Fruit fly (Drosophila melanogaster) whole organism, prepupa: ENCODE data around the gene Rev1.

Experiments used
- CG11294 ChIP-seq: fragments of 200-800 bp; sonication (Bioruptor generic); IDR thresholded peaks from 2 replicates; pipeline ENCODE4 v1.3.6; 2022; ENCODE audit warnings: missing biosample characterization, missing genetic modification characterization
- CG16779 ChIP-seq: fragments of 200-800 bp; sonication (Bioruptor generic); optimal IDR thresholded peaks from 3 replicates; lab custom pipeline; 2017; ENCODE audit warnings: missing biosample characterization, mild to moderate bottlenecking, missing genetic modification characterization
- CG31627 ChIP-seq: fragments of 200-800 bp; sonication (Bioruptor generic); optimal IDR thresholded peaks from 3 replicates; lab custom pipeline; 2016; ENCODE audit warnings: missing biosample characterization, missing genetic modification characterization
- CG6163 ChIP-seq: fragments of 200-800 bp; sonication (Bioruptor generic); IDR thresholded peaks from 3 replicates; pipeline ENCODE4 v1.3.6; 2022; ENCODE audit warnings: missing biosample characterization, missing genetic modification characterization
- CG8319 ChIP-seq: fragments of 200-800 bp; sonication (Bioruptor generic); optimal IDR thresholded peaks from 3 replicates; lab custom pipeline; 2016; ENCODE audit warnings: missing biosample characterization, missing genetic modification characterization
- Ets21C ChIP-seq: fragments of 200-800 bp; sonication (Bioruptor generic); optimal IDR thresholded peaks from 3 replicates; lab custom pipeline; 2016; ENCODE audit warnings: missing biosample characterization, missing genetic modification characterization
- Ets96B ChIP-seq: fragments of 200-800 bp; optimal IDR thresholded peaks from 2 replicates; lab custom pipeline; 2019; ENCODE audit warnings: missing biosample characterization, mild to moderate bottlenecking, missing genetic modification characterization, moderate library complexity
- Gug ChIP-seq: fragments of 200-800 bp; sonication (Bioruptor generic); IDR thresholded peaks from 2 replicates; pipeline ENCODE4 v1.3.6; 2022; ENCODE audit warnings: missing biosample characterization, missing genetic modification characterization
- Met ChIP-seq: fragments of 200-800 bp; sonication (Bioruptor generic); optimal IDR thresholded peaks from 3 replicates; lab custom pipeline; 2016; ENCODE audit warnings: missing biosample characterization, missing genetic modification characterization
- Sox14 ChIP-seq: fragments of 200-800 bp; sonication (Bioruptor generic); optimal IDR thresholded peaks from 3 replicates; lab custom pipeline; 2016; ENCODE audit warnings: missing biosample characterization, missing genetic modification characterization
- cyc ChIP-seq: fragments of 200-800 bp; sonication (Bioruptor generic); optimal IDR thresholded peaks from 3 replicates; lab custom pipeline; 2016; ENCODE audit warnings: missing biosample characterization, missing genetic modification characterization
- fkh ChIP-seq: fragments of 200-800 bp; sonication (Bioruptor generic); optimal IDR thresholded peaks from 3 replicates; lab custom pipeline; 2017; ENCODE audit warnings: missing biosample characterization, mild to moderate bottlenecking, missing genetic modification characterization, moderate library complexity
- pdm3 ChIP-seq: fragments of 200-800 bp; sonication (Bioruptor generic); optimal IDR thresholded peaks from 3 replicates; lab custom pipeline; 2016; ENCODE audit warnings: missing biosample characterization, missing genetic modification characterization

- TF ChIP-seq Ets21C (GFP tag; lab: Kevin White, UChicago) (no peak), Ets96B (tag; lab: Kevin White, UChicago) (no peak), fkh (no peak), CG11294 (GFP tag; lab: Robert Waterston, UW) (no peak), Sox14 (no peak), CG6163 (GFP tag; lab: Robert Waterston, UW) (no peak), Met (GFP tag; lab: Kevin White, UChicago) (no peak), pdm3 (no peak), cyc (no peak), CG16779 (tag; lab: Kevin White, UChicago) (no peak), CG31627 (no peak), Gug (no peak), CG8319 (GFP tag; lab: Kevin White, UChicago) (no peak)
Measured at dm6 chr3L:635529-635928, 18.6 kb upstream of the Rev1 start.
